Worm (Caenorhabditis elegans) whole organism, L1 larva: Measurements from ENCODE around the gene nos-3.

Experiments
- C16A3.4 ChIP-seq: fragments of 150-350 bp; optimal IDR thresholded peaks from 2 replicates; lab custom pipeline; 2014; ENCODE audit warnings: missing biosample characterization, missing genetic modification characterization
- C34B4.2 ChIP-seq: sonication (generic microtip); optimal IDR thresholded peaks from 2 replicates; lab custom pipeline; 2017; ENCODE audit warnings: mild to moderate bottlenecking, missing genetic modification characterization, missing compliant biosample characterization
- F16B12.6 ChIP-seq: fragments of 150-350 bp; optimal IDR thresholded peaks from 2 replicates; lab custom pipeline; 2014; ENCODE audit warnings: missing biosample characterization, missing genetic modification characterization
- aly-2 ChIP-seq: fragments of 150-350 bp; optimal IDR thresholded peaks from 2 replicates; lab custom pipeline; 2014; ENCODE audit warnings: missing biosample characterization, missing genetic modification characterization
- ama-1 ChIP-seq: fragments of 150-350 bp; optimal IDR thresholded peaks from 2 replicates; lab custom pipeline; 2014
- blmp-1 ChIP-seq: fragments of 150-350 bp; optimal IDR thresholded peaks from 2 replicates; lab custom pipeline; 2014; ENCODE audit warnings: missing biosample characterization, missing genetic modification characterization
- ceh-82 ChIP-seq, 3 experiments: fragments of 150-350 bp in 1 of 3; sonication (generic microtip) in 2 of 3; optimal IDR thresholded peaks; 2 replicates each; lab custom pipeline; 2014 to 2017; ENCODE audit warnings: missing biosample characterization in 3 of 3, missing genetic modification characterization in 3 of 3
- ces-1 ChIP-seq: fragments of 150-350 bp; optimal IDR thresholded peaks from 2 replicates; lab custom pipeline; 2014; ENCODE audit warnings: missing biosample characterization, missing genetic modification reagents, missing genetic modification characterization
- dpl-1 ChIP-seq, 3 experiments: fragments of 150-350 bp in 2 of 3; sonication (generic microtip) in 1 of 3; optimal IDR thresholded peaks; 2 replicates each; lab custom pipeline; 2014 to 2017; ENCODE audit warnings: missing biosample characterization in 3 of 3, missing genetic modification characterization in 3 of 3, missing genetic modification reagents in 3 of 3
- efl-1 ChIP-seq, 4 experiments: fragments of 150-350 bp; optimal IDR thresholded peaks in 3 of 4; peaks in 1 of 4; 1 replicate in 1 of 4; 2 replicates in 3 of 4; lab custom pipeline; 2014; ENCODE audit warnings: missing biosample characterization in 2 of 4, missing genetic modification characterization in 2 of 4, missing genetic modification reagents in 2 of 4
- egl-13 ChIP-seq: sonication (generic microtip); optimal IDR thresholded peaks from 2 replicates; lab custom pipeline; 2016; ENCODE audit warnings: missing genotype, missing genetic modification reagents, missing genetic modification characterization, missing compliant biosample characterization
- elt-2 ChIP-seq: sonication (generic microtip); optimal IDR thresholded peaks from 2 replicates; lab custom pipeline; 2016; ENCODE audit warnings: missing genetic modification characterization, mild to moderate bottlenecking, inconsistent platforms, missing compliant biosample characterization, missing genetic modification reagents
- elt-3 ChIP-seq, 6 experiments: fragments of 150-350 bp in 1 of 6; sonication (generic microtip); optimal IDR thresholded peaks; 2 replicates each; lab custom pipeline; 2017 to 2018; ENCODE audit warnings: missing biosample characterization in 6 of 6, missing genetic modification characterization in 6 of 6, inconsistent platforms in 1 of 6
- ets-5 ChIP-seq: fragments of 200-800 bp; sonication (Bioruptor generic); IDR thresholded peaks from 2 replicates; pipeline ENCODE4 v1.3.6; 2022; ENCODE audit warnings: missing genetic modification characterization, missing compliant biosample characterization
- fkh-8 ChIP-seq: sonication (generic microtip); optimal IDR thresholded peaks from 2 replicates; lab custom pipeline; 2016; ENCODE audit warnings: mild to moderate bottlenecking, missing genetic modification characterization, missing compliant biosample characterization
- fos-1 ChIP-seq: fragments of 150-350 bp; optimal IDR thresholded peaks from 2 replicates; lab custom pipeline; 2014; ENCODE audit warnings: missing biosample characterization, missing genetic modification characterization
- grh-1 ChIP-seq: fragments of 200-800 bp; sonication (Bioruptor generic); IDR thresholded peaks from 2 replicates; pipeline ENCODE4 v1.3.6; 2022; ENCODE audit warnings: missing genetic modification reagents, missing genetic modification characterization, missing compliant biosample characterization
- hpl-2 ChIP-seq: fragments of 150-350 bp; optimal IDR thresholded peaks from 2 replicates; lab custom pipeline; 2014; ENCODE audit warnings: missing biosample characterization, missing genetic modification reagents, missing genetic modification characterization
- irx-1 ChIP-seq: sonication (generic microtip); optimal IDR thresholded peaks from 2 replicates; lab custom pipeline; 2016; ENCODE audit warnings: missing genetic modification characterization, missing compliant biosample characterization
- lin-14 ChIP-seq: fragments of 200-800 bp; sonication (Bioruptor generic); optimal IDR thresholded peaks from 2 replicates; lab custom pipeline; 2018; ENCODE audit warnings: mild to moderate bottlenecking, missing genetic modification characterization, moderate library complexity, missing compliant biosample characterization
- lin-35 ChIP-seq, 2 experiments: fragments of 150-350 bp; optimal IDR thresholded peaks; 2 replicates each; lab custom pipeline; 2014; ENCODE audit warnings: missing biosample characterization in 2 of 2, missing genetic modification characterization in 2 of 2, missing genetic modification reagents in 2 of 2
- lir-3 ChIP-seq: sonication (generic microtip); optimal IDR thresholded peaks from 2 replicates; lab custom pipeline; 2016; ENCODE audit warnings: mild to moderate bottlenecking, missing genetic modification characterization, moderate library complexity, missing compliant biosample characterization; ENCODE audit not compliant: poor library complexity
- lsy-2 ChIP-seq, 2 experiments: fragments of 150-350 bp; optimal IDR thresholded peaks; 2 replicates each; lab custom pipeline; 2014; ENCODE audit warnings: missing biosample characterization in 2 of 2, missing genetic modification characterization in 2 of 2
- mdl-1 ChIP-seq, 2 experiments: fragments of 150-350 bp; optimal IDR thresholded peaks; 2 replicates each; lab custom pipeline; 2014 to 2017; ENCODE audit warnings: missing biosample characterization in 2 of 2, missing genetic modification characterization in 2 of 2, inconsistent platforms in 1 of 2
- mef-2 ChIP-seq: fragments of 150-350 bp; optimal IDR thresholded peaks from 2 replicates; lab custom pipeline; 2014; ENCODE audit warnings: missing biosample characterization, missing genetic modification characterization
- mep-1 ChIP-seq: fragments of 150-350 bp; optimal IDR thresholded peaks from 2 replicates; lab custom pipeline; 2014; ENCODE audit warnings: missing biosample characterization, missing genetic modification characterization
- nhr-11 ChIP-seq: fragments of 150-350 bp; optimal IDR thresholded peaks from 2 replicates; lab custom pipeline; 2014; ENCODE audit warnings: missing biosample characterization, missing genetic modification characterization
- nhr-20 ChIP-seq: sonication (generic microtip); optimal IDR thresholded peaks from 2 replicates; lab custom pipeline; 2016; ENCODE audit warnings: mild to moderate bottlenecking, missing genetic modification characterization, missing compliant biosample characterization
- nhr-47 ChIP-seq: sonication (generic microtip); optimal IDR thresholded peaks from 2 replicates; lab custom pipeline; 2016; ENCODE audit warnings: mild to moderate bottlenecking, missing genetic modification characterization, moderate library complexity, missing compliant biosample characterization
- nhr-71 ChIP-seq: sonication (generic microtip); optimal IDR thresholded peaks from 2 replicates; lab custom pipeline; 2016; ENCODE audit warnings: mild to moderate bottlenecking, missing genetic modification characterization, moderate library complexity, missing compliant biosample characterization
- nhr-84 ChIP-seq: sonication (generic microtip); optimal IDR thresholded peaks from 2 replicates; lab custom pipeline; 2017; ENCODE audit warnings: missing biosample characterization, missing genetic modification characterization
- nhr-85 ChIP-seq: sonication (generic microtip); peaks from one replicate; lab custom pipeline; 2016; ENCODE audit warnings: missing genetic modification characterization, inconsistent platforms, missing compliant biosample characterization
- pax-3 ChIP-seq: fragments of 200-800 bp; sonication (Bioruptor generic); optimal IDR thresholded peaks from 2 replicates; lab custom pipeline; 2018; ENCODE audit warnings: mild to moderate bottlenecking, missing genetic modification characterization, moderate library complexity, missing compliant biosample characterization
- skn-1 ChIP-seq: fragments of 150-350 bp; optimal IDR thresholded peaks from 2 replicates; lab custom pipeline; 2014; ENCODE audit warnings: missing biosample characterization, missing genetic modification characterization
- snu-23 ChIP-seq: sonication (generic microtip); optimal IDR thresholded peaks from 2 replicates; lab custom pipeline; 2016; ENCODE audit warnings: missing genetic modification characterization, missing compliant biosample characterization
- tbx-2 ChIP-seq: sonication (generic microtip); optimal IDR thresholded peaks from 2 replicates; lab custom pipeline; 2016; ENCODE audit warnings: missing genetic modification characterization, missing compliant biosample characterization
- unc-130 ChIP-seq: fragments of 150-350 bp; optimal IDR thresholded peaks from 2 replicates; lab custom pipeline; 2017; ENCODE audit warnings: missing biosample characterization, missing genetic modification characterization, inconsistent platforms
- unc-30 ChIP-seq: sonication (generic microtip); optimal IDR thresholded peaks from 2 replicates; lab custom pipeline; 2017; ENCODE audit warnings: missing biosample characterization, missing genetic modification characterization
- unc-62 ChIP-seq: fragments of 150-350 bp; optimal IDR thresholded peaks from 2 replicates; lab custom pipeline; 2014; ENCODE audit warnings: missing biosample characterization, missing genetic modification reagents, missing genetic modification characterization
- unc-86 ChIP-seq: sonication (generic microtip); optimal IDR thresholded peaks from 2 replicates; lab custom pipeline; 2016; ENCODE audit warnings: missing genetic modification characterization, missing compliant biosample characterization
- xbp-1 ChIP-seq: sonication (generic microtip); optimal IDR thresholded peaks from 2 replicates; lab custom pipeline; 2016; ENCODE audit warnings: missing genetic modification characterization, missing compliant biosample characterization

The nos-3 gene

DNA sequence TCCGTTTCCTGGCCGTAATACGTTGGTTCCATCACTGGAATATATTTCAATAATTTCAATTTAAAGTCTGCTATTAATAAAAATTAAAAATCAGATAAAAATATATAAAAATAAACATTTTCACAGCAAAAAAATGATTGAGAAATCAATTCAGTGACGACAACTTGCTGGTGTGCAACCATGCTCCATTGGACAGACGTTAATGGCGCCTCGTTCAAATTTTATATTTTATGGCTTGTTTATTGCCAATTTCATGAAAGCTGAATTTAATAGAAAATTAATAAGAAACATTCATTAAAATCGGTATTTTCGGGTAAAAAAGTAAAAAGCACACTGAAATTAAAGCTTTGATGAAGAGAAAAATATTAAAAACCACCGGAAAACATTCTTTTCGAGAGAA, 39.9 kb upstream of the nos-3 start, which contains the start of gene Y53C12A.3:
Gene Y53C12A.3 (minus strand): TSS at position 34 of the 400 bp plus-strand sequence.
- TF ChIP-seq grh-1 (GFP tag; lab: Robert Waterston, UW) (no peak), fos-1 (tag; lab: Kevin White, UChicago) (no peak), unc-62 (no peak), lin-35 (GFP tag; optimal IDR thresholded peaks at IDR 0.05; lab: Kevin White, UChicago) (peak; percentile 91 to 97), nhr-84 (tag; lab: Kevin White, UChicago) (no peak), unc-130 (tag; lab: Kevin White, UChicago) (peak; percentile 34), skn-1 (tag; lab: Kevin White, UChicago) (peak; percentile 57), snu-23 (peak; percentile 46), nhr-47 (tag; lab: Kevin White, UChicago) (peak; percentile 38), unc-30 (no peak), nhr-71 (tag; lab: Kevin White, UChicago) (peak; percentile 44), hpl-2 (GFP tag; lab: Kevin White, UChicago) (no peak), unc-86 (tag; lab: Kevin White, UChicago) (no peak), xbp-1 (peak; percentile 43), nhr-20 (tag; lab: Kevin White, UChicago) (peak; percentile 47), ceh-82 (tag; optimal IDR thresholded peaks at IDR 0.05; lab: Kevin White, UChicago) (peak in 1 of 3 experiments; percentile 40), mep-1 (tag; lab: Kevin White, UChicago) (peak; percentile 58), mdl-1 (tag; optimal IDR thresholded peaks at IDR 0.05; lab: Kevin White, UChicago) (no peak), F16B12.6 (peak; percentile 35), egl-13 (tag; lab: Kevin White, UChicago) (no peak), dpl-1 (GFP tag; optimal IDR thresholded peaks at IDR 0.05; lab: Kevin White, UChicago) (peak; percentile 82 to 94 (median 90)), irx-1 (tag; lab: Kevin White, UChicago) (no peak), lin-14 (GFP tag; lab: Kevin White, UChicago) (peak; percentile 38), aly-2 (tag; lab: Kevin White, UChicago) (no peak), nhr-11 (tag; lab: Kevin White, UChicago) (no peak), ces-1 (GFP tag; lab: Kevin White, UChicago) (no peak), ama-1 (no peak), elt-2 (tag; lab: Kevin White, UChicago) (no peak), fkh-8 (tag; lab: Kevin White, UChicago) (no peak), blmp-1 (peak; percentile 51), mef-2 (no peak), efl-1 (optimal IDR thresholded peaks at IDR 0.05; lab: Kevin White, UChicago) (peak; percentile 85 to 90), efl-1 (GFP tag; optimal IDR thresholded peaks at IDR 0.05 in 1 of 2; lab: Kevin White, UChicago) (peak; percentile 93 to 99), lsy-2 (tag; optimal IDR thresholded peaks at IDR 0.05; lab: Kevin White, UChicago) (peak; percentile 50 to 81), ets-5 (GFP tag; lab: Robert Waterston, UW) (no peak), C16A3.4 (peak; percentile 71), tbx-2 (tag; lab: Kevin White, UChicago) (peak; percentile 17)

DNA sequence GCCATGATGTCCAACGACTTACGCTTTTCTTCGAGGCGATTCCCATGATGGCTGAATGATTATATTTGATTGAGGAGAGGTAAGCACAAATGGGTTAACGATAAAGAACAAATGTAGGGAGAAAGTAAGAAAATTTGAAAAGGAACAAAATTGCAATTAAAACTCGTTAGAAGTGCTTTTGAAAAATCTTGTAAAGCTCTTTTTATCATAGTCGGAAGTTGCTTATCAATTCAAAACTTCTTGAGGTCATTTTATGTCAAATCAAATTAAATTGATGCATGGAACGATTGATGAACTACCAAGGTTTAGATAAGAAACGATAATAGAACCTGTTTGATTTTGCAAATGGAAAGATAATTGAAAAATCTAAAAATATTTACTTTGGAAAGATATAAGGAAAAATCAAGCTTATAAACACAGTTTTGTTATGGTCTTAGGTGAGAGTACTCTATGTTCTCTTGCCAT, 37.2 kb upstream of the nos-3 start, which contains the start of gene glt-5:
Gene glt-5 (minus strand): TSS at position 51 of the 465 bp plus-strand sequence.
- TF ChIP-seq nhr-20 (tag; lab: Kevin White, UChicago) (no peak), grh-1 (GFP tag; lab: Robert Waterston, UW) (0 out of 2 replicates have a peak, but pooled peaks have one; percentile 16), nhr-85 (peak; percentile 51), pax-3 (tag; lab: Kevin White, UChicago) (no peak), elt-3 (tag; optimal IDR thresholded peaks at IDR 0.05; lab: Kevin White, UChicago) (peak in 5 of 6 experiments; percentile 16 to 71 (median 58)), C34B4.2 (tag; lab: Kevin White, UChicago) (no peak)
- TF ChIP-seq, all 84 proteins: peak for 3

DNA sequence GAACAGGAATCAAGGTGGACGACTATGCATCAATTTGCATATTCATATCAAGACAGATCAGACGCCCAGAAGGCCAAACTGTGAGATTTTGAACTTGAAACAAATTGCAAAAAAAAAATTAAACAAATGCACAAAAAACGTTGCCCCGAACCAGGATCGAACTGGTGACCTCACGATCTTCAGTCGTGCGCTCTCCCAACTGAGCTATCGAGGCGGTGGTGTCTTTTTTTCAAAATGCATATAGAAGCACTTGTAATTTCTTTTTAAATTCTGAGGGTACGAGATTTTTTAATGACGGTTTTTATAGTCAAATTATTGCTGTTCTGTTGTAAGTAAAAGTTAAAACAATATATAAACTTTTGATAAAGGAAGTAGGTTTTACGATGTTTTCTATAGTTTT, 33.0 kb upstream of the nos-3 start:
- TF ChIP-seq dpl-1 (GFP tag; optimal IDR thresholded peaks at IDR 0.05; lab: Kevin White, UChicago) (peak in 2 of 3 experiments; percentile 3 to 18), tbx-2 (tag; lab: Kevin White, UChicago) (no peak), elt-3 (tag; optimal IDR thresholded peaks at IDR 0.05; lab: Kevin White, UChicago) (no peak), lsy-2 (tag; optimal IDR thresholded peaks at IDR 0.05; lab: Kevin White, UChicago) (peak; percentile 14 to 18), efl-1 (optimal IDR thresholded peaks at IDR 0.05; lab: Kevin White, UChicago) (peak in 1 of 2 experiments; percentile 27), efl-1 (GFP tag; optimal IDR thresholded peaks at IDR 0.05 in 1 of 2; lab: Kevin White, UChicago) (peak in 1 of 2 experiments; percentile 24), nhr-71 (tag; lab: Kevin White, UChicago) (peak; percentile 12), snu-23 (peak; percentile 8), elt-2 (tag; lab: Kevin White, UChicago) (no peak), lir-3 (tag; lab: Kevin White, UChicago) (no peak), lin-35 (GFP tag; optimal IDR thresholded peaks at IDR 0.05; lab: Kevin White, UChicago) (peak in 1 of 2 experiments; percentile 55)
